Fruit fly (Drosophila melanogaster): ENCODE measurements around the gene IntS6.
A peak's percentile ranks its signal among the peaks of the same experiment; 100 is the strongest.

IntS6 gene

dm6 chrX:5723577-5723976 lies 23.5 kb downstream of the IntS6 start:
- TF ChIP-seq CG3032 (tag; optimal IDR thresholded peaks at IDR 0.05) (no peak), svp (GFP tag) (peak; percentile 97), Eip78C (GFP tag) (peak; percentile 55), fkh (GFP tag; optimal IDR thresholded peaks at IDR 0.05) (no peak), ss (GFP tag; optimal IDR thresholded peaks at IDR 0.05) (no peak)

- TF ChIP-seq CG31627 (GFP tag; optimal IDR thresholded peaks at IDR 0.05) (no peak), CG15336 (GFP tag; IDR thresholded peaks at IDR 0.05) (peak; percentile 67), OdsH (GFP tag; optimal IDR thresholded peaks at IDR 0.05) (peak; percentile 32), CG6792 (GFP tag; optimal IDR thresholded peaks at IDR 0.05) (no peak), CG1621 (tag; optimal IDR thresholded peaks at IDR 0.05) (no peak), CG8119 (GFP tag; IDR thresholded peaks at IDR 0.05) (peak; percentile 60; the same call in 1 of the 3 replicates), fd59A (GFP tag; optimal IDR thresholded peaks at IDR 0.05) (no peak), Smox (GFP tag; optimal IDR thresholded peaks at IDR 0.05) (no peak), Hr4 (GFP tag; optimal IDR thresholded peaks at IDR 0.05) (peak; percentile 28), CG8632 (GFP tag; optimal IDR thresholded peaks at IDR 0.05) (no peak), CG34406 (GFP tag; optimal IDR thresholded peaks at IDR 0.05) (peak; percentile 28), CG6854 (GFP tag; optimal IDR thresholded peaks at IDR 0.05) (no peak), CG3032 (tag; optimal IDR thresholded peaks at IDR 0.05) (no peak), CG10669 (GFP tag; optimal IDR thresholded peaks at IDR 0.05) (no peak), CG6163 (GFP tag; IDR thresholded peaks at IDR 0.05) (peak; percentile 55; the same call in 2 of the 3 replicates), lz (GFP tag; optimal IDR thresholded peaks at IDR 0.05) (no peak), Eip75B (GFP tag; optimal IDR thresholded peaks at IDR 0.05) (no peak), Sox15 (GFP tag; optimal IDR thresholded peaks at IDR 0.05) (no peak), net (GFP tag; optimal IDR thresholded peaks at IDR 0.05) (no peak), CG32006 (GFP tag; optimal IDR thresholded peaks at IDR 0.05) (peak; percentile 33), CG16779 (tag; optimal IDR thresholded peaks at IDR 0.05) (no peak), topi (GFP tag; optimal IDR thresholded peaks at IDR 0.05) (peak; percentile 15), Gug (GFP tag; IDR thresholded peaks at IDR 0.05) (no peak), CG6808 (GFP tag; optimal IDR thresholded peaks at IDR 0.05) (no peak), cyc (GFP tag; optimal IDR thresholded peaks at IDR 0.05) (no peak), CG6276 (GFP tag; optimal IDR thresholded peaks at IDR 0.05) (no peak), Eip93F (GFP tag; optimal IDR thresholded peaks at IDR 0.05) (no peak), CG3919 (GFP tag; optimal IDR thresholded peaks at IDR 0.05) (peak; percentile 18), Lpt (GFP tag; optimal IDR thresholded peaks at IDR 0.05) (no peak), CG10631 (GFP tag; optimal IDR thresholded peaks at IDR 0.05) (no peak), salr (GFP tag; optimal IDR thresholded peaks at IDR 0.05) (peak in 1 of 2 experiments; percentile 14), CG4318 (GFP tag; optimal IDR thresholded peaks at IDR 0.05) (no peak), fd85E (GFP tag; optimal IDR thresholded peaks at IDR 0.05) (no peak), CG9139 (GFP tag; optimal IDR thresholded peaks at IDR 0.05) (no peak), Eip78C (GFP tag) (peak; percentile 76), Ets21C (GFP tag; optimal IDR thresholded peaks at IDR 0.05) (no peak), Sox14 (GFP tag; optimal IDR thresholded peaks at IDR 0.05) (no peak), dsx (GFP tag; optimal IDR thresholded peaks at IDR 0.05; ENCODE audit: poor library complexity, severe bottlenecking) (no peak), Sox102F (GFP tag; optimal IDR thresholded peaks at IDR 0.05) (peak; percentile 9), Blimp-1 (GFP tag; optimal IDR thresholded peaks at IDR 0.05) (no peak), eg (GFP tag; IDR thresholded peaks at IDR 0.05) (peak; percentile 72), spab (GFP tag; optimal IDR thresholded peaks at IDR 0.05) (no peak), dac (GFP tag; optimal IDR thresholded peaks at IDR 0.05) (no peak), Met (GFP tag; optimal IDR thresholded peaks at IDR 0.05) (no peak), achi (GFP tag; optimal IDR thresholded peaks at IDR 0.05) (peak; percentile 16), CG7368 (GFP tag; optimal IDR thresholded peaks at IDR 0.05) (no peak), Ets96B (tag; optimal IDR thresholded peaks at IDR 0.05) (no peak)
Measured at dm6 chrX:5718476-5719012, 28.5 kb downstream of the IntS6 start.
